Fruit fly (Drosophila melanogaster): ENCODE measurements around the gene Oat.
A peak's percentile ranks its signal among the peaks of the same experiment; 100 is the strongest.

Gene Oat

dm6 chr3L:19632766-19633632, 16.7 kb downstream of the Oat start (continued):
- TF ChIP-seq grn (GFP tag; optimal IDR thresholded peaks at IDR 0.05) (no peak), nerfin-2 (GFP tag; IDR thresholded peaks at IDR 0.05; ENCODE audit: partially characterized antibody) (peak; percentile 32; the same call in 1 of the 2 replicates), Myb (GFP tag; optimal IDR thresholded peaks at IDR 0.05) (peak; percentile 4), CG17568 (GFP tag; optimal IDR thresholded peaks at IDR 0.05) (no peak), CG2120 (GFP tag; optimal IDR thresholded peaks at IDR 0.05) (peak; percentile 89), Gsc (GFP tag; IDR thresholded peaks at IDR 0.05) (no peak), CG5953 (GFP tag; IDR thresholded peaks at IDR 0.05) (no peak), sc (optimal IDR thresholded peaks at IDR 0.05) (no peak), sc (GFP tag; optimal IDR thresholded peaks at IDR 0.05) (no peak), CG12659 (GFP tag; optimal IDR thresholded peaks at IDR 0.05) (peak; percentile 51), tap (tag; optimal IDR thresholded peaks at IDR 0.05) (peak; percentile 36), Antp (GFP tag; optimal IDR thresholded peaks at IDR 0.05) (no peak), dmrt99B (tag; optimal IDR thresholded peaks at IDR 0.05) (no peak), pfk (GFP tag; optimal IDR thresholded peaks at IDR 0.05) (no peak), CG18599 (GFP tag; optimal IDR thresholded peaks at IDR 0.05) (peak; percentile 81), Dll (GFP tag; IDR thresholded peaks at IDR 0.05; ENCODE audit: partially characterized antibody) (no peak; the same call in 3 of the 4 replicates), crc (GFP tag; optimal IDR thresholded peaks at IDR 0.05) (no peak), trh (GFP tag; optimal IDR thresholded peaks at IDR 0.05) (no peak), CG2712 (tag; optimal IDR thresholded peaks at IDR 0.05) (peak; percentile 51), bab2 (GFP tag; optimal IDR thresholded peaks at IDR 0.05) (no peak), CG11695 (GFP tag; IDR thresholded peaks at IDR 0.05) (peak; percentile 54; the same call in 2 of the 3 replicates), D19A (tag; optimal IDR thresholded peaks at IDR 0.05) (peak; percentile 37), CG18619 (GFP tag; optimal IDR thresholded peaks at IDR 0.05) (peak; percentile 16), NFAT (GFP tag; IDR thresholded peaks at IDR 0.05) (peak; percentile 79), CG30020 (tag; optimal IDR thresholded peaks at IDR 0.05) (no peak), CG9609 (GFP tag; optimal IDR thresholded peaks at IDR 0.05) (no peak), Camta (GFP tag; optimal IDR thresholded peaks at IDR 0.05) (no peak), Oli (tag; optimal IDR thresholded peaks at IDR 0.05) (no peak), Eip74EF (GFP tag; optimal IDR thresholded peaks at IDR 0.05) (peak in 1 of 2 experiments; percentile 75), CG10543 (GFP tag; optimal IDR thresholded peaks at IDR 0.05) (peak; percentile 83), sug (tag; optimal IDR thresholded peaks at IDR 0.05) (peak; percentile 100), CG8388 (GFP tag; optimal IDR thresholded peaks at IDR 0.05) (no peak), Med (GFP tag) (peak; percentile 84), BEAF-32 (GFP tag; optimal IDR thresholded peaks at IDR 0.05) (no peak), Max (GFP tag; optimal IDR thresholded peaks at IDR 0.05) (peak; percentile 32), CG12744 (GFP tag; optimal IDR thresholded peaks at IDR 0.05) (peak; percentile 25), CG17359 (tag; optimal IDR thresholded peaks at IDR 0.05) (peak; percentile 42), Gug (GFP tag; IDR thresholded peaks at IDR 0.05) (peak; percentile 74; the same call in 3 of the 4 replicates), Mad (GFP tag; optimal IDR thresholded peaks at IDR 0.05) (peak; percentile 9), bowl (GFP tag; IDR thresholded peaks at IDR 0.05) (no peak), CG6654 (GFP tag; optimal IDR thresholded peaks at IDR 0.05) (no peak), Stat92E (GFP tag; optimal IDR thresholded peaks at IDR 0.05) (no peak), CG15514 (GFP tag; optimal IDR thresholded peaks at IDR 0.05) (peak; percentile 64), tna (GFP tag; IDR thresholded peaks at IDR 0.05; ENCODE audit: partially characterized antibody) (no peak), lilli (GFP tag; optimal IDR thresholded peaks at IDR 0.05) (peak; percentile 79), Opbp (GFP tag; IDR thresholded peaks at IDR 0.05; ENCODE audit: partially characterized antibody) (peak; percentile 30; the same call in 1 of the 3 replicates), CG11723 (GFP tag; optimal IDR thresholded peaks at IDR 0.05) (no peak), ttk (GFP tag; IDR thresholded peaks at IDR 0.05) (peak; percentile 63)

Data from whole organism, embryonic.